Worm (Caenorhabditis elegans) whole organism, early embryonic: ENCODE measurements around the gene F55C5.17.
A peak's percentile ranks its signal among the peaks of the same experiment; 100 is the strongest.

ENCODE experiments used
- B0310.2 ChIP-seq: sonication (generic microtip); optimal IDR thresholded peaks from 2 replicates; lab custom pipeline; 2016; ENCODE audit warnings: mild to moderate bottlenecking, missing genetic modification characterization, missing compliant biosample characterization
- F13C5.2 ChIP-seq: sonication (generic microtip); optimal IDR thresholded peaks from 2 replicates; lab custom pipeline; 2017; ENCODE audit warnings: mild to moderate bottlenecking, missing genetic modification characterization, inconsistent platforms, missing compliant biosample characterization
- aly-1 ChIP-seq: sonication (generic microtip); optimal IDR thresholded peaks from 2 replicates; lab custom pipeline; 2016; ENCODE audit warnings: missing genetic modification characterization, missing compliant biosample characterization
- ama-1 ChIP-seq: fragments of 150-350 bp; optimal IDR thresholded peaks from 2 replicates; lab custom pipeline; 2014
- ceh-13 ChIP-seq: fragments of 200-800 bp; sonication (Bioruptor generic); optimal IDR thresholded peaks from 2 replicates; lab custom pipeline; 2018; ENCODE audit warnings: mild to moderate bottlenecking, missing genetic modification characterization, missing compliant biosample characterization
- ceh-36 ChIP-seq: sonication (generic microtip); optimal IDR thresholded peaks from 2 replicates; lab custom pipeline; 2016; ENCODE audit warnings: missing genetic modification characterization, inconsistent platforms, missing compliant biosample characterization
- ets-7 ChIP-seq: sonication (generic microtip); optimal IDR thresholded peaks from 2 replicates; lab custom pipeline; 2016; ENCODE audit warnings: missing genotype, missing genetic modification characterization, missing compliant biosample characterization
- flt-1 ChIP-seq: fragments of 200-800 bp; sonication (Bioruptor generic); IDR thresholded peaks from 2 replicates; pipeline ENCODE4 v1.3.6; 2022; ENCODE audit warnings: missing genetic modification characterization, missing compliant biosample characterization
- hmbx-1 ChIP-seq: sonication (generic microtip); optimal IDR thresholded peaks from 2 replicates; lab custom pipeline; 2016; ENCODE audit warnings: mild to moderate bottlenecking, missing genetic modification characterization, missing compliant biosample characterization
- hmg-4 ChIP-seq: fragments of 200-800 bp; sonication (Bioruptor generic); optimal IDR thresholded peaks from 2 replicates; lab custom pipeline; 2018; ENCODE audit warnings: mild to moderate bottlenecking, missing genetic modification characterization, missing compliant biosample characterization
- hnd-1 ChIP-seq: sonication (generic microtip); optimal IDR thresholded peaks from 2 replicates; lab custom pipeline; 2016; ENCODE audit warnings: missing genetic modification characterization, missing compliant biosample characterization
- pes-1 ChIP-seq: fragments of 200-800 bp; sonication (Bioruptor generic); IDR thresholded peaks from 2 replicates; pipeline ENCODE4 v1.3.6; 2022; ENCODE audit warnings: missing genetic modification reagents, missing genetic modification characterization, missing compliant biosample characterization
- scrt-1 ChIP-seq: fragments of 200-800 bp; sonication (Bioruptor generic); IDR thresholded peaks from 2 replicates; pipeline ENCODE4 v1.3.6; 2022; ENCODE audit warnings: missing genetic modification characterization, missing compliant biosample characterization
- sea-1 ChIP-seq: fragments of 200-800 bp; sonication (Bioruptor generic); conservative IDR thresholded peaks from 2 replicates; pipeline ENCODE4 v1.3.6; 2022; ENCODE audit warnings: missing genetic modification characterization, missing compliant biosample characterization
- tbx-11 ChIP-seq: fragments of 200-800 bp; sonication (Bioruptor generic); IDR thresholded peaks from 2 replicates; pipeline ENCODE4 v1.3.6; 2022; ENCODE audit warnings: missing genetic modification characterization, missing compliant biosample characterization
- tbx-37 ChIP-seq: fragments of 200-800 bp; sonication (Bioruptor generic); conservative IDR thresholded peaks from 2 replicates; pipeline ENCODE4 v1.3.6; 2022; ENCODE audit warnings: missing genetic modification reagents, missing genetic modification characterization, missing compliant biosample characterization
- tra-4 ChIP-seq: sonication (generic microtip); optimal IDR thresholded peaks from 2 replicates; lab custom pipeline; 2017; ENCODE audit warnings: missing genetic modification characterization, missing compliant biosample characterization

Gene F55C5.17

DNA sequence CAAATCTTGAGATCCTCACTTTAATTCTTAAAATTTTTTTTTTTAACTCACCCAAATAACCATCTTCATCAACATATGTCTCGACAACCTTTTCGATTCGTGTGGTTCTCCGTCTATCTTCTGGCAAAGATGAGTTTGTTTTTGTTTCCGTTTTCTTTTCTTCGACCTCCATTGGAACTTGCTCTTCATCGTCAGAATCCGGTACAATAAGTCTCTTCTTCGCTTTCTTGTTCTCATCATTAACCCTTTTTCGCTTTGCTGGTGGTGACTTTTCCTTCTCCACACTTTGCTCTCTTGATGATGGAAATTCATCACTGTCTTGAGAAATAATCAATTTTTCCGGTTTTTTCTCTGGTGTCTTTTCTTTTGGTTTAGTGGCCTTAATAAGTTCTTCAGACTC, 13.7 kb downstream of the F55C5.17 start:
- TF ChIP-seq hnd-1 (tag; lab: Kevin White, UChicago): no peak
- no peak for TF ChIP-seq tbx-11 (GFP tag; lab: Robert Waterston, UW)

DNA sequence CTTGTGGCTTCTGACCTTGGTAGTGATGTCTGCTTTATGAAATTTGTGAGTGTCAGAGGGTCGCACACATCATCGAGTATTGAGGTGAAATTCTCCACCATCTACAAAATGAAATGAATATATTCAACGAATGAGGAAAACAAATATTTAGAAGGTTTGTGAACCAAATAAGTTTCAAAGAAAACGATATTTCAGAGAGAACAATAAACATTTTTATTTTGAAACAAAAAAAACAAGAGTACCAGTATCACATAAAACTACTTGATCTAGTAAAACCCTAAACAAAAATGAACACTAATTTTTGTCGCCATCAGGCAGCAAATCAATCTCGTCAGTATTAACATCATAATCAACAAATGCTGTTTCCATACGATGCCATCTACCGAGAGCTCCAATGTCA, 14.7 kb downstream of the F55C5.17 start, which contains the start of gene R04F11.3:
TSS of gene R04F11.3 (minus strand) at position 101 of the 400 bp plus-strand sequence.
- TF ChIP-seq sea-1 (GFP tag; lab: Robert Waterston, UW) (no peak), tbx-37 (GFP tag; lab: Robert Waterston, UW) (no peak), ceh-13 (no peak), tra-4 (tag; lab: Kevin White, UChicago) (no peak), flt-1 (GFP tag; lab: Robert Waterston, UW) (no peak), ama-1 (lab: Kevin White, UChicago) (no peak), ets-7 (no peak), hmbx-1 (tag; lab: Kevin White, UChicago) (no peak), scrt-1 (GFP tag; lab: Robert Waterston, UW) (no peak), F13C5.2 (tag; lab: Kevin White, UChicago) (no peak), hmg-4 (GFP tag; lab: Kevin White, UChicago) (no peak), pes-1 (GFP tag; lab: Robert Waterston, UW) (no peak), B0310.2 (tag; lab: Kevin White, UChicago) (no peak), tbx-11 (GFP tag; lab: Robert Waterston, UW) (no peak), aly-1 (tag; lab: Kevin White, UChicago) (no peak)

DNA sequence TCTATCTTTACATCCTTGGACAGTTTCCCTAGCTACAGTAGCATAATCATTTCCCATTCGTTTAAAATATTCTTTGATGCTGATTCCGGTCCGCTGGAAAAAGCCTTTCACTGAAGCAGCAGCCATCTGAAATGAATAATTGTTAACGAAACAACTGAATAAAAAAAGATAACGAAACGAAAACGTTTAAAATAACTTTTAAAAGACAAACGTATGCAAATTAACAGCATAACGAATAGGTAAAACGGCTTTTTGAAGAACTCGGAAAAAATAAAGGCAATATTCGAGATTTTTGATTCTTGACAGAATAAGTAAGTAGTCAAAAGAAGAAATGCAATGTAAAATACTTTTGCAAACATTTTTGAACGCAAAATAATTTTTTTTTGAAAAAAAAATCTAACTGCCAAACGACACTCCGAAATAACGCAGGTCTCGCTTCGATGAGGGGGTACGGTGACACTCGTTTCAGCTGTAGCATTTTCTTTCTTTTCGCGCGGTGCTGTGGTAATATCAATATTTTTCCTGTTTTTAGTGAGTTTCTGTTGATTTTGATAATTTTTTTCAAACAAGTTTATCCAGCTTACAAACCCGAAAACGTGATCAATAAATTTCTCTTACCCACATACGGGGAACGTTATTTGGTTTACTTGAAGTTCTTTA, 15.7 kb downstream of the F55C5.17 start, which contains the start of the genes R04F11.5 and R04F11.2:
TSS of gene R04F11.5 (minus strand) at position 126 of the 660 bp plus-strand sequence.
TSS of gene R04F11.2 (plus strand) at position 488 of the 660 bp plus-strand sequence.
- TF ChIP-seq aly-1 (tag; lab: Kevin White, UChicago) (no peak), hmg-4 (GFP tag; lab: Kevin White, UChicago) (no peak), F13C5.2 (tag; lab: Kevin White, UChicago) (peak; percentile 15), pes-1 (GFP tag; lab: Robert Waterston, UW) (0 out of 2 replicates have a peak, but pooled peaks have one; percentile 31)

DNA sequence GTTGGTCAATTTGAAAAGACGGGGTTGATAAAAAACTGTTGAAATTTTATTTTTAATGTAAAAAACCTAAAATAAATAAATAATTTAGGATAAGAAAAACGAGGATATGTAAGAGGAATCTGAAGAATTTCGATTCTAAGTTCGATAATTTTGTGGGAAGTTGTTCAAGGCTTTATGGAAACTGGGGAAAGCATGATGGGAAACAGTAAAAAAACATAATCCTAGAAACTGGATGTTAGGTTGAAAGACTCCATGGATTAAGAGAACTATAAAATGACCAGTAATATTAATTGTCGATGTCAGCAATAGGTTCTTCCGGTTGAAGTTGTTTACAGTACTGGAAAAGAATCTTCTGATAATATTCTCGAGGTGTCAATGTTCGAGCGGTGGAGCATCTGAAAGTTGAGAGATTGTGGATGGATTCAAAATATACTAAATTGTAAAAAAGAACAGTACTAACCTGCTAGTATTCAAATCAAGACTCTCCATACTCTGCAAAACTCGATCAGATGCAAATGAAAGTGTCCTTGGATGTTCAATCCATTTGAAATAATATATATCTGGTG, 18.0 kb downstream of the F55C5.17 start:
- no peak for TF ChIP-seq ama-1 (lab: Kevin White, UChicago)
- no peak for TF ChIP-seq hnd-1 (tag; lab: Kevin White, UChicago)
- TF ChIP-seq flt-1 (GFP tag; lab: Robert Waterston, UW): no peak
- no peak for TF ChIP-seq tbx-11 (GFP tag; lab: Robert Waterston, UW)
- no peak for TF ChIP-seq aly-1 (tag; lab: Kevin White, UChicago)
- no peak for TF ChIP-seq hmbx-1 (tag; lab: Kevin White, UChicago)
- TF ChIP-seq tbx-37 (GFP tag; lab: Robert Waterston, UW): no peak

DNA sequence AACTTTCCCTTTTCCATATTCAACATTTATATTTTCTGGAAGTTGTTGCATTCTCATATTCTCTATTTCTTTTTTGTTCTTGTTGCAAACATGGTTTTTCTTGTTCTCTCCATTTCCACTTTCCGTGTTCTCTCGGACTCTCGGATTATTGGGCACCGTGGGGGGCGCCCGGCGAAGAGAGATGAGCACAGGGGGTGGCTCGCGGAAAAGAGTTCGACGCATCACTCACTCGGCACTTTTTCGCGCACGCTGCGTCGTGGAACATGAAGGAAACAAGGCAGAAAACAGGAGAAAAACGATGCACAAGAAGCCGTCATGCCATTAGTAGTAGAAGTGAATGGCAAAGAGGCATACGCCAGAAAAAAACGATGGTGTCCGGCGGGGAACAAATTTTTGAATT, 24.3 kb downstream of the F55C5.17 start:
- no peak for TF ChIP-seq B0310.2 (tag; lab: Kevin White, UChicago)
- no peak for TF ChIP-seq scrt-1 (GFP tag; lab: Robert Waterston, UW)
- TF ChIP-seq ets-7: no peak
- TF ChIP-seq ama-1 (lab: Kevin White, UChicago): no peak
- no peak for TF ChIP-seq sea-1 (GFP tag; lab: Robert Waterston, UW)
- no peak for TF ChIP-seq hnd-1 (tag; lab: Kevin White, UChicago)
- no peak for TF ChIP-seq F13C5.2 (tag; lab: Kevin White, UChicago)
- no peak for TF ChIP-seq flt-1 (GFP tag; lab: Robert Waterston, UW)
- no peak for TF ChIP-seq tbx-37 (GFP tag; lab: Robert Waterston, UW)
- TF ChIP-seq ceh-36 (tag; lab: Kevin White, UChicago): no peak
- TF ChIP-seq aly-1 (tag; lab: Kevin White, UChicago): no peak

DNA sequence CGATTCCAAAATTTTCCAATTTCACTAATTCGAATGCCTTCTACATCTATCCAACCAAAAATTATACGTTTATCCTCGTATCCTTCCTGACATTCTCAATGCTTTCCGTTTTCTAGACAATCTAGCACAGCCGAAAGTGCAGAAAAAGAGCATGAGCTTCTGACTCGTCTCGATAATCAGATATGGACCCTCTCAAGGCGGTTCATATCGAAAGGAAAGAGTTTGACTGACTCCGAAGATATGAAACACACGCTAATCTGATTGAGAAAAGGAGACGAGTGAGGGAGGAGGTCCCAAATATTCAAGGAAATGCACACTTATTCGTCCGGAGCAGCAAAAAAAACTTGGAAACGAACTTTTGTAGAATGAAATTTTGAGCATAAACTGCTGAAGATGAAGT, 26.8 kb downstream of the F55C5.17 start:
- no peak for TF ChIP-seq flt-1 (GFP tag; lab: Robert Waterston, UW)
- TF ChIP-seq sea-1 (GFP tag; lab: Robert Waterston, UW): no peak
- no peak for TF ChIP-seq ceh-13
- TF ChIP-seq ama-1 (lab: Kevin White, UChicago): no peak
- TF ChIP-seq pes-1 (GFP tag; lab: Robert Waterston, UW): no peak
- TF ChIP-seq hmg-4 (GFP tag; lab: Kevin White, UChicago): no peak
- no peak for TF ChIP-seq tbx-37 (GFP tag; lab: Robert Waterston, UW)
- no peak for TF ChIP-seq hnd-1 (tag; lab: Kevin White, UChicago)
- TF ChIP-seq ceh-36 (tag; lab: Kevin White, UChicago): no peak
- TF ChIP-seq ets-7: no peak
- TF ChIP-seq scrt-1 (GFP tag; lab: Robert Waterston, UW): no peak
- TF ChIP-seq aly-1 (tag; lab: Kevin White, UChicago): no peak
- no peak for TF ChIP-seq tra-4 (tag; lab: Kevin White, UChicago)
- TF ChIP-seq B0310.2 (tag; lab: Kevin White, UChicago): no peak
- no peak for TF ChIP-seq hmbx-1 (tag; lab: Kevin White, UChicago)
- no peak for TF ChIP-seq tbx-11 (GFP tag; lab: Robert Waterston, UW)
- TF ChIP-seq F13C5.2 (tag; lab: Kevin White, UChicago): no peak

DNA sequence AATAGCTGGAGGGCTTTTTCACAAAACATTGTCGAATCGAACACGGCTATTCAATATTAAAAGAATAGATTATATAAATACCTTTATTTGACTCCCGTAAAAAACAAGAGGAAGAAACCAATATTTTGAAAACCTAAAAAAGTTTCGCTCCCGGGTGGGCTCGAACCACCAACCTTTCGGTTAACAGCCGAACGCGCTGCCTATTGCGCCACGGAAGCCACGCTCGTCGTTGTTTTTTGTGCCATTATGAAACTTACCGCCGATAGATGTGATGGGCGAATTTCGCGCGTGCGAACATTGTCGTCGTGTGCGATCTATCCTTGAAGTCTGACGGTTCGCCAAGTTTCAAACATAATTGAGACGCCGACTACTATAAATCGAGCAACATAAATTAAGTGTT, 29.5 kb downstream of the F55C5.17 start:
- 0 out of 2 replicates have a peak, but pooled peaks have one; percentile 65 for TF ChIP-seq scrt-1 (GFP tag; lab: Robert Waterston, UW)
- no peak for TF ChIP-seq aly-1 (tag; lab: Kevin White, UChicago)
- no peak for TF ChIP-seq ama-1 (lab: Kevin White, UChicago)
- no peak for TF ChIP-seq tra-4 (tag; lab: Kevin White, UChicago)
- peak; percentile 46; the same call in 1 of the 2 replicates for TF ChIP-seq tbx-37 (GFP tag; lab: Robert Waterston, UW)
- peak; percentile 9 for TF ChIP-seq hnd-1 (tag; lab: Kevin White, UChicago)
- TF ChIP-seq ets-7: no peak
- no peak; the same call in 1 of the 2 replicates for TF ChIP-seq tbx-11 (GFP tag; lab: Robert Waterston, UW)
- no peak for TF ChIP-seq F13C5.2 (tag; lab: Kevin White, UChicago)
- TF ChIP-seq flt-1 (GFP tag; lab: Robert Waterston, UW): 0 out of 2 replicates have a peak, but pooled peaks have one; percentile 50
- peak; percentile 47 for TF ChIP-seq ceh-36 (tag; lab: Kevin White, UChicago)
- TF ChIP-seq pes-1 (GFP tag; lab: Robert Waterston, UW): peak; percentile 82
- TF ChIP-seq hmg-4 (GFP tag; lab: Kevin White, UChicago): peak; percentile 44
- peak; percentile 10 for TF ChIP-seq ceh-13
- TF ChIP-seq hmbx-1 (tag; lab: Kevin White, UChicago): no peak
- TF ChIP-seq sea-1 (GFP tag; lab: Robert Waterston, UW): peak; percentile 69; the same call in 1 of the 2 replicates
- TF ChIP-seq B0310.2 (tag; lab: Kevin White, UChicago): no peak
